Worm (Caenorhabditis elegans): ENCODE results near the gene F40F8.3.
A peak's percentile ranks its signal among the peaks of the same experiment; 100 is the strongest.

Gene F40F8.3

ce11 chrII:11149866-11150685, 21.0 kb downstream of the F40F8.3 start:
- no peak for TF ChIP-seq ZK546.5 (tag; optimal IDR thresholded peaks at IDR 0.05)
- TF ChIP-seq nhr-12 (tag; optimal IDR thresholded peaks at IDR 0.05), result no peak
- TF ChIP-seq ztf-4 (tag; optimal IDR thresholded peaks at IDR 0.05), result no peak
- no peak for TF ChIP-seq mab-5 (tag; optimal IDR thresholded peaks at IDR 0.05)
- no peak for TF ChIP-seq unc-62 (GFP tag; optimal IDR thresholded peaks at IDR 0.05)
- no peak for TF ChIP-seq lin-11 (tag; optimal IDR thresholded peaks at IDR 0.05)
- no peak for TF ChIP-seq unc-55 (GFP tag; optimal IDR thresholded peaks at IDR 0.05)
- TF ChIP-seq unc-39 (tag; optimal IDR thresholded peaks at IDR 0.05), result no peak
- TF ChIP-seq gmeb-1 (tag; optimal IDR thresholded peaks at IDR 0.05), result peak; percentile 40
- TF ChIP-seq sma-9 (GFP tag; optimal IDR thresholded peaks at IDR 0.05), result peak; percentile 45
- no peak for TF ChIP-seq sma-9 (tag; optimal IDR thresholded peaks at IDR 0.05)
- no peak for TF ChIP-seq aly-2 (tag; optimal IDR thresholded peaks at IDR 0.05)
- no peak for TF ChIP-seq snpc-4 (tag; optimal IDR thresholded peaks at IDR 0.05)
- TF ChIP-seq fos-1 (tag; optimal IDR thresholded peaks at IDR 0.05), result peak; percentile 4
- TF ChIP-seq dmd-4 (tag; optimal IDR thresholded peaks at IDR 0.05), result no peak
- TF ChIP-seq lin-13 (GFP tag; optimal IDR thresholded peaks at IDR 0.05), result peak; percentile 8
- TF ChIP-seq ama-1 (optimal IDR thresholded peaks at IDR 0.05), result no peak
- TF ChIP-seq sma-3 (GFP tag; optimal IDR thresholded peaks at IDR 0.05), result no peak
- TF ChIP-seq nhr-129 (tag; optimal IDR thresholded peaks at IDR 0.05), result peak; percentile 26

ce11 chrII:11150976-11151375, 21.9 kb downstream of the F40F8.3 start:
- peak; percentile 0 for TF ChIP-seq ama-1 (optimal IDR thresholded peaks at IDR 0.05)
- TF ChIP-seq crh-2 (tag; optimal IDR thresholded peaks at IDR 0.05), result peak; percentile 62
- TF ChIP-seq sma-9 (GFP tag; optimal IDR thresholded peaks at IDR 0.05), result peak; percentile 63
- no peak for TF ChIP-seq sma-9 (tag; optimal IDR thresholded peaks at IDR 0.05)
- TF ChIP-seq alr-1 (tag; optimal IDR thresholded peaks at IDR 0.05), result no peak
- peak; percentile 40 for TF ChIP-seq sma-3 (GFP tag; optimal IDR thresholded peaks at IDR 0.05)
- no peak for TF ChIP-seq mdl-1 (tag; optimal IDR thresholded peaks at IDR 0.05)
- no peak for TF ChIP-seq elt-3 (tag; optimal IDR thresholded peaks at IDR 0.05)
- TF ChIP-seq R02D3.7 (tag; optimal IDR thresholded peaks at IDR 0.05), result no peak
- TF ChIP-seq gmeb-1 (tag; optimal IDR thresholded peaks at IDR 0.05), result peak; percentile 53
- TF ChIP-seq lsy-2 (tag; optimal IDR thresholded peaks at IDR 0.05), result peak in 1 of 2 experiments; percentile 2
- peak; percentile 69 for TF ChIP-seq F13H6.1 (tag; optimal IDR thresholded peaks at IDR 0.05)
- TF ChIP-seq fos-1 (tag; optimal IDR thresholded peaks at IDR 0.05), result peak; percentile 56

ce11 chrII:11152495-11152894, 23.4 kb downstream of the F40F8.3 start, which contains the start of gene pqm-1:
TSS of gene pqm-1 (minus strand) at chrII:11152595.
- TF ChIP-seq unc-62 (GFP tag; optimal IDR thresholded peaks at IDR 0.05) (no peak), lin-13 (GFP tag; optimal IDR thresholded peaks at IDR 0.05) (no peak), nhr-6 (tag; optimal IDR thresholded peaks at IDR 0.05) (no peak), unc-39 (tag; optimal IDR thresholded peaks at IDR 0.05) (no peak), lin-39 (tag; optimal IDR thresholded peaks at IDR 0.05) (no peak), peb-1 (tag; optimal IDR thresholded peaks at IDR 0.05) (no peak), elt-3 (tag; optimal IDR thresholded peaks at IDR 0.05) (no peak), nhr-10 (tag; optimal IDR thresholded peaks at IDR 0.05) (no peak), crh-2 (tag; optimal IDR thresholded peaks at IDR 0.05) (no peak), R02D3.7 (tag; optimal IDR thresholded peaks at IDR 0.05) (no peak), mbf-1 (tag; optimal IDR thresholded peaks at IDR 0.05) (no peak), F13H6.1 (tag; optimal IDR thresholded peaks at IDR 0.05) (no peak)

ce11 chrII:11153080-11153479, 24.0 kb downstream of the F40F8.3 start:
- TF ChIP-seq nhr-12 (tag; optimal IDR thresholded peaks at IDR 0.05) (no peak), fos-1 (tag; optimal IDR thresholded peaks at IDR 0.05) (peak; percentile 55), sma-9 (GFP tag; optimal IDR thresholded peaks at IDR 0.05) (peak; percentile 33), sma-9 (tag; optimal IDR thresholded peaks at IDR 0.05) (no peak)

ce11 chrII:11153800-11154199, 24.7 kb downstream of the F40F8.3 start:
- TF ChIP-seq blmp-1 (tag; optimal IDR thresholded peaks at IDR 0.05; ENCODE audit: insufficient read depth) (peak; percentile 13), nhr-6 (tag; optimal IDR thresholded peaks at IDR 0.05) (no peak), fos-1 (tag; optimal IDR thresholded peaks at IDR 0.05) (peak; percentile 68)
